Fruit fly (Drosophila melanogaster) whole organism, pupa: ENCODE results near the gene CG6749.

Experiments
- CG8301 ChIP-seq: fragments of 200-800 bp; sonication (Bioruptor generic); optimal IDR thresholded peaks from 2 replicates; lab custom pipeline; 2018; ENCODE audit warnings: missing biosample characterization, mild to moderate bottlenecking, missing genetic modification characterization
- CG9948 ChIP-seq: fragments of 200-800 bp; sonication (Bioruptor generic); optimal IDR thresholded peaks from 2 replicates; lab custom pipeline; 2018; ENCODE audit warnings: missing biosample characterization, mild to moderate bottlenecking, missing genetic modification characterization, moderate library complexity

DNA sequence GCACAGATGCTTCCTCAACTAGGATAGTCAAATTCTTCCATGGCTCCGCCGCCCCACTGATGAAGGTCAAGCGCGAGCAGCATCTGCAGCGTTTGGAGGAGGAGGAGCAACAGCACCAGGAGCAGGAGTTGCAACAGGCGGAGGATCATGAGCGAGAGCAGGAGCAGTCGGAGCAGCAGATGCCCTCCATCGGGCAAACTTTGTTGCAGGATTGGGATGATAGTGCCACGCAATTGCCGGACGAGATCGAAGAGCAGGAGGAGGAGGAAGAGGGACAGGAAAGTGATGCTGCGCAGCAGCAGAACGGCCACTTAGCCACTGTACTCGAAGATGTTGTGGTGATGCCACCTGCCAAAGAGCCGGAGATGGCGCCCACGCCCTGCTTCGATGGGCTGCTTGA is 28.0 kb downstream of the CG6749 start:
- TF ChIP-seq CG8301 (tag; lab: Kevin White, UChicago) (no peak), CG9948 (tag; lab: Kevin White, UChicago) (no peak)
